Worm (Caenorhabditis elegans): Measurements from ENCODE around the gene clec-204.

Gene clec-204

ce11 chrV:1752496-1752895 lies 4.5 kb upstream of the clec-204 start, which contains the start of gene ZK697.1:
Gene ZK697.1 (plus strand): TSS chrV:1752796.
- TF ChIP-seq dao-5 (tag; optimal IDR thresholded peaks at IDR 0.05) (no peak), him-1 (tag; optimal IDR thresholded peaks at IDR 0.05) (no peak), W03F9.2 (tag; optimal IDR thresholded peaks at IDR 0.05) (no peak)

DNA sequence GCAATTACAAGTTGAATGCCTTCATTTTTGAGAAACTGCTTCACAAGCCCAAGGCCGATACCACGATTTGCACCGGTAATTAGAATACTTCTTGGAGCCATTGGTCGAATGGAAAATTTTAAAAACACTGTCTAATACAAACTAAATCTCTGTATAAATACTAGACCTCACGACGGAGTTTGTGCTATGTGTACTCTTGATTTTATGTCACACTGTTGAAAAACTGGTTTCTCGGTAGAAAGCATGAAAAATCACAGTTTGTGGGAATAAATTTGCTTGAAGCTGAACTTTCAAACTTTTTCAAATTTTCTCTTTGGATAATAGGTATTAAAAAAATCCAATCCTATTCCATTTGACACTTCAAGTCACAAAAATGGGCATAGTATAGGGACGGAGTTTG lies 1.4 kb upstream of the clec-204 start, which contains the start of gene ZK697.14:
Gene ZK697.14 (minus strand): TSS at position 101 of the 400 bp plus-strand sequence.
- TF ChIP-seq W03F9.2 (tag; optimal IDR thresholded peaks at IDR 0.05) (no peak), him-1 (tag; optimal IDR thresholded peaks at IDR 0.05) (no peak), dao-5 (tag; optimal IDR thresholded peaks at IDR 0.05) (no peak)

DNA sequence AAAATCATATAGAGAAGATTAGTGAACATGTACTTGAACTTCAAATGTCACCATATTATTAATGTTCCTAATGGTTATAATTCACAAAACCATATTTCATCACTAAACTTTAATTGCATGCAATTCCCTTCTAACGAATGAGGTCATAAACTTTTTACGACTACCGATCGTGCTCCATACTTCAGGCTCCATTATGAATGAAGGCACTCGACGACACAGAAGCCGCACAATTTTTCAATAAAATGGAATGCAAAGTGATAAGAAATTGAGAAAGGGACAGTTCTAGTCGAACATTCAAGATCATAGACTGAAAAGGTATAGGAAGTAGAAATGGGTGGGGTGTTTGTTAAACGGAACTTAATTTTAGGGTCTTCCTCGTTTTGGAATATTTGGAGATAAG lies 857 bp upstream of the clec-204 start:
- TF ChIP-seq W03F9.2 (tag; optimal IDR thresholded peaks at IDR 0.05) (no peak), him-1 (tag; optimal IDR thresholded peaks at IDR 0.05) (no peak)

DNA sequence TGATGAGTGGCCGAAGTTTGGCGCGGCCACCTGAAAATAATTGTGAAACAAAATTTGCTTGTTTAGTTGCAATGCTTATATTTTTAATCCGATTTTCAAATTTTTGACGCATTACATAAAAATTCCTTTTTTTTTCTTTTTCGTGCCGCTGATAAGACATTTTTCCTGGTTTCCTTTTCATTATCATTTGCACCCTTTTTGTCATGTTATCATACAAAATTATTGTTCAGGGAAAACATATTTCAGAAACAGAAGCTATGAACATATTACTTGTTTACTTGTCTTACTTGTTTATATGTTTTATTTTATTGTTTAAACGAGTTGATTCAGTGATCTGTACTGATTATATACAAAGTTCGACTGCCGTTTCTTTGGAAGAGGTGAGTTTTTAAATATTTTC lies 3.7 kb downstream of the clec-204 start, which contains the start of gene clec-205:
Gene clec-205 (plus strand): TSS at position 212 of the 400 bp plus-strand sequence.
- TF ChIP-seq dao-5 (tag; optimal IDR thresholded peaks at IDR 0.05) (no peak), W03F9.2 (tag; optimal IDR thresholded peaks at IDR 0.05) (no peak), him-1 (tag; optimal IDR thresholded peaks at IDR 0.05) (no peak)

- TF ChIP-seq W03F9.2 (tag; optimal IDR thresholded peaks at IDR 0.05) = no peak
- no peak for TF ChIP-seq dao-5 (tag; optimal IDR thresholded peaks at IDR 0.05)
- no peak for TF ChIP-seq him-1 (tag; optimal IDR thresholded peaks at IDR 0.05)
These were observed 10.5 kb downstream of the clec-204 start for ce11 chrV:1767427-1767826.

ce11 chrV:1771727-1772126 lies 14.8 kb downstream of the clec-204 start, which contains the start of gene dhs-13:
Gene dhs-13 (minus strand): TSS chrV:1771734.
- TF ChIP-seq W03F9.2 (tag; optimal IDR thresholded peaks at IDR 0.05) (no peak), dao-5 (tag; optimal IDR thresholded peaks at IDR 0.05) (no peak)

ce11 chrV:1773120-1773519 lies 16.2 kb downstream of the clec-204 start:
- no peak for TF ChIP-seq W03F9.2 (tag; optimal IDR thresholded peaks at IDR 0.05)
- no peak for TF ChIP-seq dao-5 (tag; optimal IDR thresholded peaks at IDR 0.05)
- no peak for TF ChIP-seq him-1 (tag; optimal IDR thresholded peaks at IDR 0.05)

ce11 chrV:1774874-1775589 lies 18.1 kb downstream of the clec-204 start, which contains the start of gene F36H9.7:
Gene F36H9.7 (minus strand): TSS chrV:1774924.
- no peak for TF ChIP-seq him-1 (tag; optimal IDR thresholded peaks at IDR 0.05)
- TF ChIP-seq dao-5 (tag; optimal IDR thresholded peaks at IDR 0.05) = no peak
- no peak for TF ChIP-seq W03F9.2 (tag; optimal IDR thresholded peaks at IDR 0.05)

- TF ChIP-seq W03F9.2 (tag; optimal IDR thresholded peaks at IDR 0.05) (no peak), him-1 (tag; optimal IDR thresholded peaks at IDR 0.05) (no peak), dao-5 (tag; optimal IDR thresholded peaks at IDR 0.05) (no peak)
These were observed 22.2 kb downstream of the clec-204 start, which contains the start of gene F36H9.4 for ce11 chrV:1779136-1779535. Gene F36H9.4 (minus strand): TSS chrV:1779236.

DNA sequence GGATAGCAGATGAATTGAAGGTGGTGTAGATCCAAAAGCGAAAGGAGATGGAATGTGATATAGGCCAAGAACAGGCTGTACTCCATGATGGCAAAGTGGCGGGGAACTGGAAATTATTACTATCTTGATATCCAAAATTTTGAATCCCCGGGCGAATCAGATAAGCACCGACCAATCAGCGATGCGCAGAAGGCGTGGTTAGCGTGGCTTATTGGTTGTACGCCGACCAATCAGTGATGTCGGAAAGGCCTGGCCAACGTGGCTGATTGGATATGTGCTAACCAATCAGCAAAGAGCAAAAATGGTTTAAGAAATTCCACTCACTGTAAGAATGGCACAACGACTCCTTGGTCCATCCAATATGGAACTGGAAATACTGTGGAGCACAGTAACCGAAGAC lies 23.0 kb downstream of the clec-204 start:
- no peak for TF ChIP-seq W03F9.2 (tag; optimal IDR thresholded peaks at IDR 0.05)

DNA sequence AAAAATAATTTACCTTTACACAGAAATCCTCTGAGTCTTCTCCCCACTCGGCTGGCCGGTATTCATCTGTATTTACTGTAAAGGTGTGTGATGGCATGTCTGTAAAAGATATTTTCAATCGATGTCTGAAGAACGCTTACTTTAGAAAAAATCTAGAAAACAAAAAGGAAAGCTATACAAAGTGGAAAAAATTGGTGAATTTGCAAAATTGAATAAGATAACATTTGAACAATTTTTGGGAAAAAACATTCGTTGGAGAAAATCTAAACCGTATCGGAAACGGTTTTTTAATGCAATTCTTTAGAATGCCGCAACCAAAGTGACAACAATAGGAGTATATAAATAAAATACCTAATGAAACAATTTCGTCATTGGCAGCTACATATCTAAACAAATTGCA lies 25.0 kb downstream of the clec-204 start, which contains the start of gene F36H9.5:
Gene F36H9.5 (minus strand): TSS at position 101 of the 400 bp plus-strand sequence.
- TF ChIP-seq him-1 (tag; optimal IDR thresholded peaks at IDR 0.05) (no peak), W03F9.2 (tag; optimal IDR thresholded peaks at IDR 0.05) (no peak), dao-5 (tag; optimal IDR thresholded peaks at IDR 0.05) (no peak)

ce11 chrV:1788157-1788556 lies 31.2 kb downstream of the clec-204 start, which contains the start of gene F36H9.2:
Gene F36H9.2 (plus strand): TSS chrV:1788457.
- no peak for TF ChIP-seq dao-5 (tag; optimal IDR thresholded peaks at IDR 0.05)
- TF ChIP-seq W03F9.2 (tag; optimal IDR thresholded peaks at IDR 0.05) = no peak
- TF ChIP-seq him-1 (tag; optimal IDR thresholded peaks at IDR 0.05) = no peak

- TF ChIP-seq him-1 (tag; optimal IDR thresholded peaks at IDR 0.05) = no peak
- no peak for TF ChIP-seq W03F9.2 (tag; optimal IDR thresholded peaks at IDR 0.05)
- no peak for TF ChIP-seq dao-5 (tag; optimal IDR thresholded peaks at IDR 0.05)
These were observed 32.5 kb downstream of the clec-204 start for ce11 chrV:1789495-1789894.

DNA sequence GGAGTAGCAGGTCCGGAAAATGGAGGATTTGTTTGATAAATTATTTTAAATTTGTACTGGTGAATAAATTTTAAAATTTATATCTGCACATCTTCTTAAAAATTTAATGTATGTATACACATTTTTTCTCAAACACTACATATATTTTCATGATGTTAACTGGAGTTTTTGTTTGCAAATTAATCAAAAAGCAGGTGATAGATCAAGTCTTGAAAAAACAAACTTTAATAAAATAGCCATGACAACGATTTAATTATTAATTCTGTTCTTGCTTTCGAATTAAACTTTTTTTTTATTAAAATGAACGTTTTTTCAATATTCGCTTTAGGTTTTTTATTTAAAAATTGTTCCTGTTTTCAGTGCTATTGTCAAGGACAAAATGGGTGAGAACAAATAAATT lies 37.3 kb downstream of the clec-204 start, which contains the start of gene F36H9.1:
Gene F36H9.1 (plus strand): TSS at position 301 of the 400 bp plus-strand sequence.
- TF ChIP-seq him-1 (tag; optimal IDR thresholded peaks at IDR 0.05) (no peak), W03F9.2 (tag; optimal IDR thresholded peaks at IDR 0.05) (no peak), dao-5 (tag; optimal IDR thresholded peaks at IDR 0.05) (no peak)
